Fruit fly (Drosophila melanogaster) whole organism, embryonic: ENCODE data around the gene CG31897.
A peak's percentile ranks its signal among the peaks of the same experiment; 100 is the strongest.

Source experiments
- Bgb ChIP-seq: fragments of 200-800 bp; sonication (Bioruptor generic); IDR thresholded peaks from 2 replicates; pipeline ENCODE4 v1.3.6; 2022; ENCODE audit warnings: missing biosample characterization, missing genetic modification characterization; ENCODE audit not compliant: partially characterized antibody
- Blimp-1 ChIP-seq: fragments of 200-800 bp; sonication (Bioruptor generic); optimal IDR thresholded peaks from 3 replicates; lab custom pipeline; 2018; ENCODE audit warnings: missing biosample characterization, missing genetic modification characterization, mild to moderate bottlenecking, moderate library complexity, missing genetic modification reagents
- CG10274 ChIP-seq: fragments of 200-800 bp; sonication (Bioruptor generic); optimal IDR thresholded peaks from 3 replicates; lab custom pipeline; 2017; ENCODE audit warnings: missing biosample characterization, mild to moderate bottlenecking, missing genetic modification characterization
- CG10565 ChIP-seq: fragments of 200-800 bp; sonication (Bioruptor generic); optimal IDR thresholded peaks from 3 replicates; lab custom pipeline; 2016; ENCODE audit warnings: missing biosample characterization, mild to moderate bottlenecking, missing genetic modification characterization
- CG11398 ChIP-seq: fragments of 200-800 bp; sonication (Bioruptor generic); optimal IDR thresholded peaks from 2 replicates; lab custom pipeline; 2016; ENCODE audit warnings: missing biosample characterization, missing genetic modification characterization
- CG11696 ChIP-seq: fragments of 200-800 bp; sonication (Bioruptor generic); IDR thresholded peaks from 2 replicates; pipeline ENCODE4 v1.3.6; 2022; ENCODE audit warnings: missing biosample characterization, missing genetic modification characterization
- CG14860 ChIP-seq: fragments of 200-800 bp; sonication (Bioruptor generic); IDR thresholded peaks from 3 replicates; pipeline ENCODE4 v1.3.6; 2022; ENCODE audit warnings: missing biosample characterization, missing genetic modification characterization; ENCODE audit not compliant: partially characterized antibody
- CG30020 ChIP-seq: fragments of 200-800 bp; optimal IDR thresholded peaks from 2 replicates; lab custom pipeline; 2019; ENCODE audit warnings: missing biosample characterization, mild to moderate bottlenecking, missing genetic modification characterization, moderate library complexity
- CG3407 ChIP-seq: fragments of 200-800 bp; sonication (Bioruptor generic); optimal IDR thresholded peaks from 2 replicates; lab custom pipeline; 2018; ENCODE audit warnings: missing biosample characterization, mild to moderate bottlenecking, missing genetic modification characterization
- CG3726 ChIP-seq: fragments of 200-800 bp; sonication (Bioruptor generic); IDR thresholded peaks from 3 replicates; pipeline ENCODE4, ENCODE4 v1.3.6; 2022; ENCODE audit warnings: missing biosample characterization, missing genetic modification characterization
- CG7556 ChIP-seq: fragments of 200-800 bp; sonication (Bioruptor generic); optimal IDR thresholded peaks from 2 replicates; lab custom pipeline; 2017; ENCODE audit warnings: missing biosample characterization, mild to moderate bottlenecking, missing genetic modification characterization
- CG7839 ChIP-seq: fragments of 200-800 bp; sonication (Bioruptor generic); optimal IDR thresholded peaks from 3 replicates; lab custom pipeline; 2018; ENCODE audit warnings: missing biosample characterization, mild to moderate bottlenecking, missing genetic modification characterization, moderate library complexity
- CG7963 ChIP-seq: fragments of 200-800 bp; sonication (Bioruptor generic); IDR thresholded peaks from 3 replicates; pipeline ENCODE4 v1.3.6; 2022; ENCODE audit warnings: missing biosample characterization, missing genetic modification characterization; ENCODE audit not compliant: partially characterized antibody
- CTCF ChIP-seq: fragments of 200-800 bp; sonication (Bioruptor generic); optimal IDR thresholded peaks from 2 replicates; lab custom pipeline; 2017; ENCODE audit warnings: missing biosample characterization, mild to moderate bottlenecking, missing genetic modification characterization, moderate library complexity
- E2f2 ChIP-seq: fragments of 200-800 bp; sonication (Bioruptor generic); IDR thresholded peaks from 2 replicates; pipeline ENCODE4 v1.3.6; 2022; ENCODE audit warnings: missing biosample characterization, missing genetic modification characterization
- GATAe ChIP-seq: fragments of 200-800 bp; sonication (Bioruptor generic); conservative IDR thresholded peaks from 2 replicates; pipeline ENCODE4 v1.3.6; 2022; ENCODE audit warnings: missing biosample characterization, missing genetic modification characterization
- Hand ChIP-seq: fragments of 200-800 bp; sonication (Bioruptor generic); optimal IDR thresholded peaks from 2 replicates; lab custom pipeline; 2017; ENCODE audit warnings: mild to moderate bottlenecking, missing biosample characterization, missing genetic modification reagents, missing genetic modification characterization
- Med ChIP-seq: fragments of 200-800 bp; sonication (Bioruptor generic); peaks from one replicate; lab custom pipeline; 2016; ENCODE audit warnings: missing biosample characterization, missing genetic modification characterization, mild to moderate bottlenecking, inconsistent platforms, moderate library complexity
- NK7.1 ChIP-seq: fragments of 200-800 bp; sonication (Bioruptor generic); optimal IDR thresholded peaks from 3 replicates; lab custom pipeline; 2016; ENCODE audit warnings: missing biosample characterization, missing genetic modification characterization
- Nf-YB ChIP-seq: fragments of 200-800 bp; sonication (Bioruptor generic); optimal IDR thresholded peaks from 3 replicates; lab custom pipeline; 2019; ENCODE audit warnings: missing biosample characterization, mild to moderate bottlenecking, missing genetic modification characterization, moderate library complexity
- Scr ChIP-seq: fragments of 200-800 bp; sonication (Bioruptor generic); IDR thresholded peaks from 2 replicates; pipeline ENCODE4 v1.3.6; 2022; ENCODE audit warnings: missing biosample characterization, missing genetic modification characterization; ENCODE audit not compliant: partially characterized antibody
- Stat92E ChIP-seq, 3 experiments: fragments of >200 bp in 2 of 3; fragments of 200-800 bp in 1 of 3; sonication (Bioruptor generic) in 1 of 3; optimal IDR thresholded peaks; 2 replicates each; lab custom pipeline; 2017 to 2019; ENCODE audit warnings: missing biosample characterization in 3 of 3, missing genetic modification characterization in 3 of 3, mild to moderate bottlenecking in 1 of 3, moderate library complexity in 1 of 3
- Tbp ChIP-seq: fragments of >200 bp; optimal IDR thresholded peaks from 2 replicates; lab custom pipeline; 2018; ENCODE audit warnings: missing biosample characterization, missing genetic modification characterization
- Trl ChIP-seq, 3 experiments: fragments of >200 bp in 2 of 3; fragments of 200-800 bp in 1 of 3; sonication (Bioruptor generic) in 1 of 3; optimal IDR thresholded peaks; 2 replicates in 1 of 3; 3 replicates in 2 of 3; lab custom pipeline; 2016 to 2017; ENCODE audit warnings: missing biosample characterization in 1 of 3, missing genetic modification characterization in 1 of 3
- Vsx1 ChIP-seq: fragments of 200-800 bp; sonication (Bioruptor generic); optimal IDR thresholded peaks from 2 replicates; lab custom pipeline; 2017; ENCODE audit warnings: missing biosample characterization, mild to moderate bottlenecking, missing genetic modification characterization, missing genetic modification reagents
- ac ChIP-seq: fragments of 200-800 bp; sonication (Bioruptor generic); optimal IDR thresholded peaks from 3 replicates; lab custom pipeline; 2017; ENCODE audit warnings: missing biosample characterization, mild to moderate bottlenecking, missing genetic modification characterization
- bbx ChIP-seq: fragments of 200-800 bp; sonication (Bioruptor generic); IDR thresholded peaks from 2 replicates; pipeline ENCODE4 v1.3.6; 2022; ENCODE audit warnings: missing biosample characterization, missing genetic modification characterization; ENCODE audit not compliant: partially characterized antibody
- cato ChIP-seq: fragments of 200-800 bp; sonication (Bioruptor generic); optimal IDR thresholded peaks from 2 replicates; lab custom pipeline; 2016; ENCODE audit warnings: missing biosample characterization, missing genetic modification characterization, borderline replicate concordance
- corto ChIP-seq: fragments of 200-800 bp; sonication (Bioruptor generic); optimal IDR thresholded peaks from 2 replicates; lab custom pipeline; 2016; ENCODE audit warnings: missing biosample characterization, mild to moderate bottlenecking, missing genetic modification characterization, moderate library complexity
- en ChIP-seq: fragments of 200-800 bp; sonication (Bioruptor generic); optimal IDR thresholded peaks from 2 replicates; lab custom pipeline; 2016; ENCODE audit warnings: missing biosample characterization, missing genetic modification characterization
- eve ChIP-seq, 2 experiments: fragments of >200 bp; optimal IDR thresholded peaks; 2 replicates each; lab custom pipeline; 2017; ENCODE audit warnings: missing biosample characterization in 2 of 2, missing genetic modification characterization in 2 of 2
- fru ChIP-seq: fragments of >200 bp; optimal IDR thresholded peaks from 2 replicates; lab custom pipeline; 2017
- grn ChIP-seq: fragments of 200-800 bp; sonication (Bioruptor generic); optimal IDR thresholded peaks from 3 replicates; lab custom pipeline; 2017; ENCODE audit warnings: missing biosample characterization, missing genetic modification characterization
- ham ChIP-seq: fragments of 200-800 bp; sonication (Bioruptor generic); IDR thresholded peaks from 2 replicates; pipeline ENCODE4 v1.3.6; 2022; ENCODE audit warnings: missing biosample characterization, missing genetic modification characterization
- hb ChIP-seq: fragments of 200-800 bp; sonication (Bioruptor generic); IDR thresholded peaks from 3 replicates; pipeline ENCODE4 v1.3.6; 2022; ENCODE audit warnings: missing biosample characterization, missing genetic modification characterization; ENCODE audit not compliant: partially characterized antibody
- inv ChIP-seq: fragments of 200-800 bp; sonication (Bioruptor generic); IDR thresholded peaks from 2 replicates; pipeline ENCODE4 v1.3.6; 2022; ENCODE audit warnings: missing biosample characterization, missing genetic modification characterization; ENCODE audit not compliant: partially characterized antibody
- mld ChIP-seq: fragments of 200-800 bp; sonication (Bioruptor generic); IDR thresholded peaks from 3 replicates; pipeline ENCODE4 v1.3.6; 2022; ENCODE audit warnings: missing biosample characterization, missing genetic modification characterization; ENCODE audit not compliant: partially characterized antibody
- nerfin-2 ChIP-seq: fragments of 200-800 bp; sonication (Bioruptor generic); IDR thresholded peaks from 2 replicates; pipeline ENCODE4 v1.3.6; 2022; ENCODE audit warnings: missing biosample characterization, missing genetic modification characterization; ENCODE audit not compliant: partially characterized antibody
- oc ChIP-seq: fragments of 200-800 bp; sonication (Bioruptor generic); optimal IDR thresholded peaks from 2 replicates; lab custom pipeline; 2018; ENCODE audit warnings: missing biosample characterization, mild to moderate bottlenecking, missing genetic modification characterization, moderate library complexity
- onecut ChIP-seq: fragments of 200-800 bp; sonication (Bioruptor generic); IDR thresholded peaks from 2 replicates; pipeline ENCODE4 v1.3.6; 2022; ENCODE audit warnings: missing biosample characterization, missing genetic modification characterization
- run ChIP-seq: fragments of 200-800 bp; sonication (Bioruptor generic); optimal IDR thresholded peaks from 3 replicates; lab custom pipeline; 2018; ENCODE audit warnings: missing biosample characterization, mild to moderate bottlenecking, missing genetic modification characterization
- sd ChIP-seq: fragments of 200-800 bp; sonication (Bioruptor generic); optimal IDR thresholded peaks from 3 replicates; lab custom pipeline; 2018; ENCODE audit warnings: missing biosample characterization, mild to moderate bottlenecking, missing genetic modification characterization, moderate library complexity
- sens ChIP-seq: fragments of 200-800 bp; sonication (Bioruptor generic); peaks from one replicate; lab custom pipeline; 2016; ENCODE audit warnings: missing biosample characterization, missing genetic modification characterization
- sna ChIP-seq: fragments of 200-800 bp; sonication (Bioruptor generic); IDR thresholded peaks from 2 replicates; pipeline ENCODE4 v1.3.6; 2022; ENCODE audit warnings: missing biosample characterization, missing genetic modification characterization; ENCODE audit not compliant: partially characterized antibody
- ssp ChIP-seq: fragments of 200-800 bp; sonication (Bioruptor generic); IDR thresholded peaks from 2 replicates; pipeline ENCODE4 v1.3.6; 2022; ENCODE audit warnings: missing biosample characterization, missing genetic modification characterization
- tna ChIP-seq: fragments of 200-800 bp; sonication (Bioruptor generic); IDR thresholded peaks from 2 replicates; pipeline ENCODE4 v1.3.6; 2022; ENCODE audit warnings: missing biosample characterization, missing genetic modification characterization; ENCODE audit not compliant: partially characterized antibody
- zen2 ChIP-seq: fragments of 200-800 bp; sonication (Bioruptor generic); IDR thresholded peaks from 3 replicates; pipeline ENCODE4 v1.3.6; 2022; ENCODE audit warnings: missing biosample characterization, missing genetic modification characterization; ENCODE audit not compliant: partially characterized antibody

The CG31897 gene

DNA sequence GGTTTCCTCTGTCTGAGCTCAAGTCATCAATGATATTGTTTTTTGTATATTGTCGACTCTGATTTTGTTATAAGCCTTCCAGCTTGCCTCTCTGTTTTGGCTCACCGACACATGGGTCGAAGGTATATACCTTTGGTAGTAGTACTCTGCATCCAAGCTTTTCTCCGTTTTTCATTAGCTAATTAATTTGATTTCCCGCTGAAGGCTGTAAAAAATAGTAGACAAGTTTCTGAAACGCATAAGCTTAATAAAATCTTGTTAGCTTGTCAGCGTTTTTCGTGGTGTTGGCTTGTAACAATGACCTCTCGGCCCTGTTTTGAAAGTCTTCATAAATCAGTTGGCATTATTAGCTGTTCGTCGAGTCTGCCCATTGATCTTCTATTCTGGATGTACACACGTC, 38.6 kb downstream of the CG31897 start (continued):
- no peak for TF ChIP-seq Trl (optimal IDR thresholded peaks at IDR 0.05; lab: Kevin White, UChicago)
- no peak for TF ChIP-seq Trl (GFP tag; optimal IDR thresholded peaks at IDR 0.05; lab: Kevin White, UChicago)
- TF ChIP-seq Tbp (GFP tag; lab: Kevin White, UChicago) = no peak
- TF ChIP-seq CG3726 (GFP tag; lab: Robert Waterston, UW) = no peak
- TF ChIP-seq Nf-YB (GFP tag; lab: Kevin White, UChicago) = no peak
- no peak for TF ChIP-seq CG3407
- TF ChIP-seq NK7.1 (GFP tag; lab: Kevin White, UChicago) = no peak
- TF ChIP-seq CG11398 = no peak
- TF ChIP-seq grn (GFP tag; lab: Kevin White, UChicago) = no peak
- TF ChIP-seq cato = no peak
- TF ChIP-seq CG7556 = no peak
- TF ChIP-seq oc (tag; lab: Kevin White, UChicago) = peak; percentile 72
- no peak for TF ChIP-seq Hand (GFP tag; lab: Kevin White, UChicago)
- TF ChIP-seq corto = no peak
- no peak for TF ChIP-seq CG30020
- peak; percentile 74 for TF ChIP-seq Vsx1 (GFP tag; lab: Kevin White, UChicago)
- TF ChIP-seq, all 482 proteins: peak for 4

DNA sequence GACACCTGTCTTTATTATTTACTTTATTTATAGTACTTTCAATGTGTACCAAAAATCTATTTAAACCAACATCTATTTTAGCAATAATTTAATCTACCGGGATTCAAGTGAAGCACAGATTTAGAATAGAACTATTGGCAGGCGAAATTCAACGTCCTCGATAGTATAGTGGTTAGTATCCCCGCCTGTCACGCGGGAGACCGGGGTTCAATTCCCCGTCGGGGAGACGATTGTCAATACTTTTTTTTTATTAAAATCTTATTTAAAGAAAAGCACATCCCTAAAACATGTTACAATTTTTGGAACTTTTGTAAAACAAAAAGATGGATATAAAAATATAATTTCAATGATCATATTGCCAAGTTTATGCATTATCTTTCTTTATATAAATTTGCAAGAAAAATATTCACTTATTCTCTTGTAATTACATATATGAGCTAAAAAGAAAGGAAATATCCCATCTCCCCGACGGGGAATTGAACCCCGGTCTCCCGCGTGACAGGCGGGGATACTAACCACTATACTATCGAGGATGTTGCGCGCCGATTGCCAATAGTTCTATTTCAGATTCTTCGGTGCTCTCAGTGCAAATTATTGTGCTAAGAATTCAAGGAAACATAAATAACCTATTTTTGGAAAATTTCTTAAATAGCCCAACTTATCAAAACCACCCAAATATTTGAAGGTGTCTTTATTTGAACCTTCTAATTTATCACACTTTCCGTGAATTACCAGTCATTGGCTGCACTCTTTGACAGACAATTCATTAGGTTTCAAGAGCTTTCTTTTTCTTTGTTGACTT, 39.6 kb downstream of the CG31897 start, which contains the start of gene CG43796:
Gene CG43796, plus strand, starts transcription at position 752 of the 802 bp plus-strand sequence.
- TF ChIP-seq onecut (GFP tag; lab: Robert Waterston, UW) = no peak
- peak; percentile 43; the same call in 1 of the 2 replicates for TF ChIP-seq inv
- peak; percentile 77 for TF ChIP-seq bbx (GFP tag; lab: Robert Waterston, UW)
- 0 out of 3 replicates have a peak, but pooled peaks have one; percentile 50 for TF ChIP-seq hb (GFP tag; lab: Robert Waterston, UW)
- peak; percentile 0 for TF ChIP-seq sd
- TF ChIP-seq nerfin-2 (GFP tag; lab: Robert Waterston, UW) = peak; percentile 51; the same call in 1 of the 2 replicates
- no peak for TF ChIP-seq en (GFP tag; lab: Kevin White, UChicago)
- peak; percentile 81 for TF ChIP-seq sens
- TF ChIP-seq Scr = peak; percentile 65
- TF ChIP-seq ham (GFP tag; lab: Robert Waterston, UW) = no peak
- no peak for TF ChIP-seq Blimp-1 (GFP tag; lab: Kevin White, UChicago)
- TF ChIP-seq CG7963 (GFP tag; lab: Robert Waterston, UW) = peak; percentile 65; the same call in 1 of the 3 replicates
- TF ChIP-seq CG7839 (tag; lab: Kevin White, UChicago) = no peak
- TF ChIP-seq CG11696 (GFP tag; lab: Robert Waterston, UW) = no peak
- no peak for TF ChIP-seq NK7.1 (GFP tag; lab: Kevin White, UChicago)
- no peak for TF ChIP-seq Med (GFP tag; lab: Kevin White, UChicago)
- no peak for TF ChIP-seq CG10274 (GFP tag; lab: Kevin White, UChicago)
- peak; percentile 76; the same call in 2 of the 3 replicates for TF ChIP-seq mld (GFP tag; lab: Robert Waterston, UW)
- no peak for TF ChIP-seq ac (GFP tag; lab: Kevin White, UChicago)
- TF ChIP-seq CG10565 (GFP tag; lab: Kevin White, UChicago) = no peak
- 0 out of 2 replicates have a peak, but pooled peaks have one; percentile 18 for TF ChIP-seq sna
- TF ChIP-seq E2f2 = no peak
- no peak for TF ChIP-seq fru (lab: Kevin White, UChicago)
- peak; percentile 60 for TF ChIP-seq CG14860 (GFP tag; lab: Robert Waterston, UW)
- TF ChIP-seq run (tag; lab: Kevin White, UChicago) = no peak
- peak; percentile 68 for TF ChIP-seq Bgb (GFP tag; lab: Robert Waterston, UW)
- TF ChIP-seq ssp (GFP tag; lab: Robert Waterston, UW) = no peak
- peak; percentile 26 for TF ChIP-seq CTCF (GFP tag; lab: Kevin White, UChicago)
- no peak for TF ChIP-seq GATAe
- TF ChIP-seq Stat92E (GFP tag; optimal IDR thresholded peaks at IDR 0.05; lab: Kevin White, UChicago) = peak in 1 of 3 experiments; percentile 31
- TF ChIP-seq zen2 = no peak
- peak; percentile 58; the same call in 1 of the 2 replicates for TF ChIP-seq tna
- no peak for TF ChIP-seq eve (GFP tag; optimal IDR thresholded peaks at IDR 0.05; lab: Kevin White, UChicago)
